Worm (Caenorhabditis elegans): ENCODE data around the gene hpo-12.

DNA sequence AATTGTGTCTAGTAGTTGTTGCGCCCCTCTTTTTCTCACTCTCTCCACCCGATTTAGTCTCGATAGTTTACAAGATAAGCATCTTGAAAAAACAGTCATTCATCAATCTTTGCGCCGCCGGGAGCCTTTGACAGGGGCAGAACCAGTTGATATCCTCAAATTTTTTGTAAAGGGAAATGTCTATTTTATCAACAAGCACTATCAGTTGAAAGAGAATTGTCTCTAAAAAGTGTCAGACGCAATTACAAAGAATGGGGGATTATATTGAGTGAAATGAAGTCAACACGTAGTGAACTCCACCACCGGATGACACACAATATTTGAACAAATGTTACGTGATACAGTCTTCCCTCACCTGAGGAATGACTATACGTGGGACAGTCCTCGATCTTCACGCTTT, 51.2 kb downstream of the hpo-12 start:
- TF ChIP-seq ama-1 (optimal IDR thresholded peaks at IDR 0.05) (no peak), hmbx-1 (tag; optimal IDR thresholded peaks at IDR 0.05) (no peak), flt-1 (GFP tag; IDR thresholded peaks at IDR 0.05) (no peak)
